Worm (Caenorhabditis elegans): ENCODE measurements around the gene gst-14.
A peak's percentile ranks its signal among the peaks of the same experiment; 100 is the strongest.

The gst-14 gene

DNA sequence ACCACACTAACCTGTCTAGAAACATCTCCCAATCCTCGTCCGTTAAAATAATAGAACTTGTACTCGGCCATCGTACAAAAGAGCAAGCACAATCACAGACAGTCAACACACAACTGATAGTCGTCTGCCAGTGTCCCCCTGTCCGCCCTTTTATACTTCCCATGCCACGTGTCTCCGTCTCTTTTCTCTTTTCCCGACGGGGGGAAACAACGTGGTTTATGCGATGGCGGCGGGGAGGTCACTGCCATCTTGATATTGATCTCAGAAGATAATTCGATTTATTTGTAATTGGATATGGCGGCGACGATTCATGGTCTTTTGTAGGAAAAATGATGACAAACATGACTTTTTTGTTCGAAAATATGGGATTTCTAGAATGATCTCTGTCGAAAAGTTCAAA, 6.2 kb downstream of the gst-14 start, which contains the start of gene gst-20:
Gene gst-20, minus strand, starts transcription at position 170 of the 400 bp plus-strand sequence.
- TF ChIP-seq lim-6 (tag; optimal IDR thresholded peaks at IDR 0.05) (no peak), unc-3 (GFP tag; conservative IDR thresholded peaks at IDR 0.05) (no peak), unc-3 (tag; optimal IDR thresholded peaks at IDR 0.05) (no peak), ceh-18 (tag; optimal IDR thresholded peaks at IDR 0.05) (no peak), elt-2 (tag; optimal IDR thresholded peaks at IDR 0.05) (peak; percentile 10), zip-5 (tag; optimal IDR thresholded peaks at IDR 0.05) (no peak), nfya-1 (tag; optimal IDR thresholded peaks at IDR 0.05) (no peak), fkh-10 (GFP tag; optimal IDR thresholded peaks at IDR 0.05) (no peak), rnt-1 (tag; optimal IDR thresholded peaks at IDR 0.05) (peak; percentile 59), unc-55 (GFP tag; optimal IDR thresholded peaks at IDR 0.05) (peak; percentile 10), hlh-30 (tag; optimal IDR thresholded peaks at IDR 0.05; ENCODE audit: insufficient read depth) (no peak)

DNA sequence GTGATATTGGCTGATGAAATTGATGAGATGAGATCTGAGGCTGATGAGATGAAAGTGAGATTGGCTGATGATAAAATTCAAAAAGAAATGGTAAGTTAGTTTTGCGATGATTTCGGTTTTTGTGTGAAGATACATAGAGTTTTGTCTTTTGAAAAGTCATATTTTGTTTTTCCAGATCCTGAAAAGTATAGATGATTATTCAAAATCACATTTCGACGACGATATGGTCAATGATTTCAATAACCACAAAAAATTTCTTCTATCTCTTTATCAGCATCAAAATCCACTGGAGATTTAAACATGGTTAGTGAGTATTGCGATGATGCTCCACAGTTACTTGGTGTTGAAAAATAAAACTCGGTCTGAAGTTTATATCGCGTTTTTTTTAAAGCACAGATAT, 15.0 kb downstream of the gst-14 start, which contains the start of gene csp-1:
Gene csp-1, plus strand, starts transcription at position 301 of the 400 bp plus-strand sequence.
- TF ChIP-seq C38D4.7 (GFP tag; optimal IDR thresholded peaks at IDR 0.05) (no peak), syd-9 (tag; optimal IDR thresholded peaks at IDR 0.05) (no peak), hlh-30 (tag; optimal IDR thresholded peaks at IDR 0.05; ENCODE audit: insufficient read depth) (no peak), ceh-18 (tag; optimal IDR thresholded peaks at IDR 0.05) (no peak), pha-4 (tag; optimal IDR thresholded peaks at IDR 0.05) (no peak), pros-1 (tag; optimal IDR thresholded peaks at IDR 0.05) (no peak), unc-3 (GFP tag; conservative IDR thresholded peaks at IDR 0.05) (no peak), unc-3 (tag; optimal IDR thresholded peaks at IDR 0.05) (no peak), ceh-6 (GFP tag; optimal IDR thresholded peaks at IDR 0.05) (no peak), tbx-7 (tag; optimal IDR thresholded peaks at IDR 0.05) (no peak), ceh-22 (tag; optimal IDR thresholded peaks at IDR 0.05) (no peak), nfya-1 (tag; optimal IDR thresholded peaks at IDR 0.05) (no peak), lim-6 (tag; optimal IDR thresholded peaks at IDR 0.05) (no peak), hlh-15 (tag; optimal IDR thresholded peaks at IDR 0.05) (no peak), sdc-2 (tag; optimal IDR thresholded peaks at IDR 0.05) (no peak)

DNA sequence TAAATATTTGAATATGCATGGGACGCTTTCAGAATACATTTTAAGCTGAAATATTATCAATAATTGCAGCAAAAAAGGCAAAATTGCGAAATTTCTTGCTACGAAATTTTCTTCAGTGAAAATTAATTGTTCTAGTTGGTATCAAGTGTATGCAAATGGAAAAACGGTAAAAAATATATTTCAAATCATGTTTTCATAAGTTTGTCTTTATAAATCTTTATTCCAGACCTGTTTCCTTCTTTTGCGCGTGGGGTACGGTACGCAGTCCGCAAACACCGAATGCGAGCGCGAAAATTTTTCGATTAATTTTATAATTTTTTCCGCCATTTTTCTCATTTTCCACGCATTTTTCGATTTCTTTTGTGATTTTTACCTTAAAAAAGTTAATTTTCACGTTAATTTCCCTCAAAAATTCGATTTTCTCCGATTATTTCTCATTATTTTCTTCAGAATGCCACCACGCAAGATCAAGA, 19.4 kb downstream of the gst-14 start, which contains the start of the genes fbxc-23 and csc-1:
Gene fbxc-23, minus strand, starts transcription at position 51 of the 473 bp plus-strand sequence.
Gene csc-1, plus strand, starts transcription at position 451 of the 473 bp plus-strand sequence.
- TF ChIP-seq ceh-6 (GFP tag; optimal IDR thresholded peaks at IDR 0.05) (no peak), unc-42 (tag; optimal IDR thresholded peaks at IDR 0.05) (peak; percentile 16), pha-2 (tag; optimal IDR thresholded peaks at IDR 0.05) (no peak), nfya-1 (tag; optimal IDR thresholded peaks at IDR 0.05) (peak; percentile 53)

ce11 chrII:13595279-13595678, 20.6 kb downstream of the gst-14 start:
- TF ChIP-seq che-1 (tag; optimal IDR thresholded peaks at IDR 0.05) (no peak), ceh-34 (tag; optimal IDR thresholded peaks at IDR 0.05) (no peak), Y22D7AL.16 (tag; optimal IDR thresholded peaks at IDR 0.05) (no peak), odd-2 (tag; optimal IDR thresholded peaks at IDR 0.05) (no peak), unc-55 (GFP tag; optimal IDR thresholded peaks at IDR 0.05) (no peak), gmeb-2 (tag; optimal IDR thresholded peaks at IDR 0.05) (no peak), ceh-45 (GFP tag; IDR thresholded peaks at IDR 0.05) (no peak)

DNA sequence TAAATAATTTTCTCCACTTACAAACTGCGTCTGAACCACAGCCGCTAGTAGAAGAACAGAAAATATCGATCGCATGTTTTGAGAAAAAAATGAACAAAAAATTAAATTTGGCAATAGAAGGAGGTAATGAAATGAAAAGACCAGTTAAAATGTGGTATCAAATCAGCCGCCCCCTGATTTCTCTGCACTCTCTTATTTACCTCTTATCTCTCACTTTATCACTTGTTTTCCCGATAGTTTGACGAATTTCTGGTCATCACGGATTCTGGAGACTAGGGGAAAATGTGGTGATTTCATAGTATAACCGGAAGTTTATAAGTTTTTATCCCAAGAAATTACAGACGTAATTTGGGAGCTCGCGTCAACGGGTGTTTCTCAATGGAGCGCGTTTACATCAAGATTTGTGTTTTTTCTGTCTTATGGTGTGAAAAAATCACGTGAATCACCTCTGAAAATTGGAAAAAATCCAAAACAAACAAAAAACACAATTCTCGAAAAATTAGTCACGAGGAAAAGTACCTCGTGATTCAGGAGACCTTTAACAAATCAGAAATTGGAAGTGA, 22.2 kb downstream of the gst-14 start, which contains the start of gene clec-146:
Gene clec-146, minus strand, starts transcription at position 116 of the 563 bp plus-strand sequence.
- TF ChIP-seq sox-2 (GFP tag; IDR thresholded peaks at IDR 0.05): no peak
- peak; percentile 23 for TF ChIP-seq hlh-30 (tag; optimal IDR thresholded peaks at IDR 0.05; ENCODE audit: insufficient read depth)
- TF ChIP-seq pat-9 (tag; optimal IDR thresholded peaks at IDR 0.05): no peak

DNA sequence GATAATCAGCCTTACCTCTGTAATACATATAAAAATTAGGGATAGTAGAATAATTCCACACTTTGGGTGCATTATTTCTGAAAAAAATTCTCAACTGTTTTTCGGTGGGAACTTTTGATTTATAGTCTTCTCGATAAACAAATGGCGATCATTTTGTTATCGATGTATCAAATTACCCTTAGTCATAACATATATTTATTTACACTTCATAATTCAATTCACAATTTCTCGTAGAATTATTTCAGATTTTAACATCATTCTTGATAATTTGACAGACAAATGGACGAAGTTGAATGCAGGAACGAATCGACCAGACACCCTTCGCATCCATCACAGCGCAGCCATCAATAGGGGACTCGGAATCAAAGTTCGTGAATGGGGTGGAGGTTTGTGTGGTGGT, 25.4 kb downstream of the gst-14 start, which contains the start of gene clec-145:
Gene clec-145, minus strand, starts transcription at position 101 of the 400 bp plus-strand sequence.
- TF ChIP-seq T23F11.4 (GFP tag; optimal IDR thresholded peaks at IDR 0.05): no peak
- no peak for TF ChIP-seq ceh-9 (tag; optimal IDR thresholded peaks at IDR 0.05)
